Worm (Caenorhabditis elegans): Measurements from ENCODE around the gene T27A1.2.

T27A1.2 gene

DNA sequence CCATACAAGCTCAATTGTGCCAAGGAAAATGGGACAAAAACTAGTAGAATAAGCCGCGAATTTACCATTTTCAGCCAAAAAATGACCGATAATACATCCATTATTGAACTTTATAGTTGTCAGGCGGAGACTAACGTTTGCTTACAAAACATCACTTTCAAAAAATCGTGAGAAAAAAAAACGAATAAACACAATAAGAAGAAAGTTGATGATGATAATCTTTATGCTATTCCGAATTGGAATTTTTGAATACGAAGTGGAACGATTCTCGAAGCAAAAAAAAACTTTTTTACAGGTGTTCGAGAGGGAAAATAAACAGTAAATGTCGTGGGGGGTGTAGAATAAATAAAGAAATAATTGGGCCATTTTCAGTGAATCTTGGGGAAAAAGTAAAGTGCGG lies 41.0 kb upstream of the T27A1.2 start, which contains the start of gene W08F4.7:
Gene W08F4.7, minus strand, starts transcription at position 101 of the 400 bp plus-strand sequence.
- TF ChIP-seq nhr-12 (tag; optimal IDR thresholded peaks at IDR 0.05) (no peak), ceh-9 (tag; optimal IDR thresholded peaks at IDR 0.05) (no peak), daf-12 (tag; optimal IDR thresholded peaks at IDR 0.05) (no peak), pha-4 (tag; optimal IDR thresholded peaks at IDR 0.05) (no peak), mml-1 (tag; optimal IDR thresholded peaks at IDR 0.05) (no peak), lsy-12 (tag; optimal IDR thresholded peaks at IDR 0.05) (no peak), nfya-1 (tag; optimal IDR thresholded peaks at IDR 0.05; ENCODE audit: insufficient read depth) (no peak), hmg-11 (tag; optimal IDR thresholded peaks at IDR 0.05) (no peak), egl-5 (tag; optimal IDR thresholded peaks at IDR 0.05) (no peak), elt-3 (tag; optimal IDR thresholded peaks at IDR 0.05) (no peak), sea-2 (GFP tag; optimal IDR thresholded peaks at IDR 0.05) (no peak), fos-1 (tag; optimal IDR thresholded peaks at IDR 0.05) (no peak)

DNA sequence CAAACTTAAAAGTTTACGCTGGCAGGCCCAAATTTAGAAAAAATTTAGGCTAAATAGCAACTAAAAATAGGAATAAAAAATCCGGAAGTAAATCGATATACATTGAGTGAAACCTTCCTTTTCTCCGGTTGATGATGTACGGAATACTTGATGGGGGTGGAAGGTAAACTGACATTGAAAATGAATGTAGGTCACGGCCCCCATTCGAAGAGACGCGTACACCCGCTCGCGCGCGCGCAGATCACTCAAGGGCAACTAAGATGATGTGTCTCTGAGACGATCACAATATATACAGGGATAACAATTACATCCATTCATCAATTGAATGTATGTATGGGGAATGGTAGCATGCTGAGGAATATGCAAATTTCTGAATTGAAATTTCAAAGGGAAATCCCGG lies 37.4 kb upstream of the T27A1.2 start:
- TF ChIP-seq nhr-25 (tag; optimal IDR thresholded peaks at IDR 0.05) (peak; percentile 61), nhr-77 (tag; optimal IDR thresholded peaks at IDR 0.05) (no peak), nhr-23 (tag; optimal IDR thresholded peaks at IDR 0.05) (peak; percentile 78)

DNA sequence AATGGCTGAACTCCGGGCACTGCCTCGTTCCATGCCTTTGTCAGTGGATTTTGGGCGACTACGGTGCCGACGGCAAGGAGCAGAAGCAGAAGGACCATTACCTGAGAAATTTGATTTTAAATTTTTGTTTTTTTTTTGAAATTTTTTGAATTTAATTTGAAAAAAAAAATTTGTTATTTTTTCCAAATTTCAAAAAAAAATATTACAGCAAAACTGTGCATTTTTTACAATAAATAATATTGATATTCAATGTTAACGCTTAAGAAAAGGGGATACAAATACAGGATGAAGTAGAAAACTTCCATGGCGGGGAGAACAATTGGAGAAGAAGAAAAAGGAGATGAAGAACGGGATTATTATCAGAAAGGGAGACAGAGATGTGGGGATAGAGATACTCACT lies 35.3 kb upstream of the T27A1.2 start, which contains the start of gene mlt-8:
Gene mlt-8, minus strand, starts transcription at position 101 of the 400 bp plus-strand sequence.
- no peak for TF ChIP-seq lsy-12 (tag; optimal IDR thresholded peaks at IDR 0.05)
- TF ChIP-seq daf-12 (tag; optimal IDR thresholded peaks at IDR 0.05), result no peak
- no peak for TF ChIP-seq ceh-82 (tag; optimal IDR thresholded peaks at IDR 0.05)
- no peak for TF ChIP-seq nhr-11 (tag; optimal IDR thresholded peaks at IDR 0.05)
- TF ChIP-seq ztf-11 (tag; optimal IDR thresholded peaks at IDR 0.05), result no peak
- TF ChIP-seq ztf-4 (tag; optimal IDR thresholded peaks at IDR 0.05), result no peak
- no peak for TF ChIP-seq nhr-12 (tag; optimal IDR thresholded peaks at IDR 0.05)

DNA sequence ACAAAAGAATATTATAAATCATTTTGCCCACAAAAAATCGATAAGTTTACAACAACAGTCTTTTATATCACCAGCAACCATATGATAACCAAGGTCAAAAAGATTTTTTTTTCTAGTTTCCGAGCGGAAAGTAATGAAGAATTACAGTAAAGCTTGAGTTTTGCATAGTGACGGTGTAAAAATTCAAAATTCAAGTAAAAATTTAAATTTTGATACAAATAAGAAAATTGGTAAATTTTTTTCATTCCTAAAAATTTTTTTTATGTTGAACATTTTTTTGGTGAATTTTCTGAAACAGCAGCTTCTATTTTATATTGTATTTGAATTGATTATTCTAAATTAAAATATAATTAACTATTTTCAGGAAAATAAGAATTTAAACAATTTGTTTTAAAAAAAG lies 32.1 kb upstream of the T27A1.2 start, which contains the start of gene W08F4.5:
Gene W08F4.5, minus strand, starts transcription at position 101 of the 400 bp plus-strand sequence.
- TF ChIP-seq nfya-1 (tag; optimal IDR thresholded peaks at IDR 0.05; ENCODE audit: insufficient read depth) (no peak), daf-12 (tag; optimal IDR thresholded peaks at IDR 0.05) (no peak), ceh-28 (tag; optimal IDR thresholded peaks at IDR 0.05) (peak; percentile 40), nhr-23 (tag; optimal IDR thresholded peaks at IDR 0.05) (peak; percentile 48)

DNA sequence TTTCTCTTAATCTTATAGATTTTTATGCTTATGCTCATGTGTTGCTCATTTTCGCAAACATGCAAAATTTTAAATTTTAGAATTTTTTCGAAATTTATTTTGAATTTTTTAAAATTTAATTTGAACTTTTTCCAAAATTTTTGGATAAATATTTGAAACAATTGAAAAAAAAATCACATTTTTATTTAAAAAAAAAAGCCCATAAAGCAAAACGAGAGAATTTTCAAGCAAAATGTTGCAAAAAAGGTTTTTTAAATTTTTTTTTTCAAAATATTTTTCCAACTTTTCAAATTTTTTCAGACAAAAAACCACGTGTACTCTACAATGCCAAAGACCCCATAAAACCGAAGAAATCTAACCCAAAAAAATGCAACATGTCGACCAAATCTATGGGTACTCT lies 19.5 kb upstream of the T27A1.2 start, which contains the start of the genes C09E8.1 and C09E8.6:
Gene C09E8.1, plus strand, starts transcription at position 301 of the 400 bp plus-strand sequence.
Gene C09E8.6, plus strand, starts transcription at position 313 of the 400 bp plus-strand sequence.
- TF ChIP-seq ama-1 (optimal IDR thresholded peaks at IDR 0.05) (no peak), nhr-28 (tag; optimal IDR thresholded peaks at IDR 0.05) (no peak)

DNA sequence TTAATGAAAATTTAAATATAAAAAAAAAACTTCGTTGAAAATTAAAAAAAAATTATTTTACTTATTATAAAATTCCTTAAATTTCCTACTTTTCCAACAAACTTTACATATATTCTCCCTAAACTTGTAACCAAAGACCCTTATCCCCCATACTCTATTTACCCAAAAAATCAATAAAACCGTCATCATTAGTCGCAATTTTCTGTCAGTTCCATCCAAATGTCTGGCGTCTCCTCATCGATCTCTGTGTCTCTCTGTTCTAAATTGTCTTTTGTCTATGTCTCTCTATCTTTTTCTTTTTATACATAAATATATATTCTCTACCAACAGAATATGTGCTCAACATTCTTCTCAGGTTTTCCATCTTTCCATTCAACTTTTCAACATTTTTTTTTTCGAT lies 18.7 kb upstream of the T27A1.2 start:
- TF ChIP-seq pha-4 (tag; optimal IDR thresholded peaks at IDR 0.05) (peak; percentile 44), ceh-28 (tag; optimal IDR thresholded peaks at IDR 0.05) (peak; percentile 67), nhr-12 (tag; optimal IDR thresholded peaks at IDR 0.05) (no peak), hmg-11 (tag; optimal IDR thresholded peaks at IDR 0.05) (peak; percentile 30)

DNA sequence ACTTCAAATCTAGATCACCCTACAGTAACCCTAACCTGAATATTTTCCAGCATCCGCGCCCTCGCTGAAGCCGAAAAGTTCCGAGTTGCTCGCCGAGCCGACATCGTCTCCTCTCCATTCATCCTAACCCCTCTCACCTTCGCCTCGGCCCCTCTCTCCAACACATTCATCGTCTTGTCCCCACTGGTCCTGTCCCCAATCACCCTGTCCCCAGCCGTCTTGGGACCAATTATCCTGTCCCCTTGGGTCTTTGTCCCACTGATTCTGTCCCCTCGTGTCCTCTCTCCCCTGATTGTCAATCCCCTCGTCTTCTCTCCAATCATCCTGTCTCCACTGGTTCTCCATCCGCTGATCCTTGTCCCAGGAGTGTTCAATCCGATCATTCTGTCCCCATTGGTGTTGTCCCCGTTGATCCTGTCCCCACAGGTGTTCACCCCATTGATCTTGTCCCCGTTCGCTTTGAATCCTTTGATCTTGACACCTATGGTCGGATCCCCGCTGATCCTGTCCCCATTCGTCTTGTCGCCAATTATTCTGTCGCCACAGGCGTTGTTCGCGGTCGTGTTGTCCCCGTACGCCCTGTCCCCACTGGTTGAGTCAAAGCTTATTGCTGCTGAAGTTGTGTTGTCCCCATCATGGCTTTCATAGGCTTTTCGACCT lies 14.7 kb upstream of the T27A1.2 start, which contains the start of gene lips-7:
Gene lips-7, plus strand, starts transcription at position 610 of the 660 bp plus-strand sequence.
- TF ChIP-seq nhr-28 (tag; optimal IDR thresholded peaks at IDR 0.05), result no peak
- TF ChIP-seq lsy-12 (tag; optimal IDR thresholded peaks at IDR 0.05), result peak; percentile 40
- no peak for TF ChIP-seq nhr-25 (tag; optimal IDR thresholded peaks at IDR 0.05)

DNA sequence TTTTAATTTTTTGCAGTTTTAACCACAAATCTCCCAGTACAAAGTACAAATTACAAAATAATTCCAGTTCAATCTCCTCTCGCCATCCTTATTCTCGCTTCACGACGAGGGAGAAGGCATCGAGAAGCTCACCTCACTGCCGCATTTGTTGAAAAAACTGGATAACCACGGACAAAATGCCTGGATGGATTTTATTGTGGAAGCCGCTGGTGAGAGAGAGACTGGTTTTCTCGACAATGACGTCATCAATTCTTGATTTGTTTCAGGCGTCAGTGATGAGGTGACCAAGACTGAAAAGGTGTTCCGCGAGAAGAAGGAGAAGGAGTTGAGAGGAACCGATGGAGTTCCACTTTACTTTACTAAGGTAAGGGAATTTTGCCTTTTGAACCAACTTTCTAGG lies 12.8 kb upstream of the T27A1.2 start:
- TF ChIP-seq fkh-2 (tag; optimal IDR thresholded peaks at IDR 0.05) (no peak), nhr-43 (tag; optimal IDR thresholded peaks at IDR 0.05; ENCODE audit: poor library complexity, severe bottlenecking) (peak; percentile 74), hmg-11 (tag; optimal IDR thresholded peaks at IDR 0.05) (no peak)
